Worm (Caenorhabditis elegans) whole organism, L4 larva: ENCODE measurements around the gene gpr-1.

ENCODE experiments used
- F10B5.3 ChIP-seq: sonication (generic microtip); optimal IDR thresholded peaks from 2 replicates; lab custom pipeline; 2016; ENCODE audit warnings: mild to moderate bottlenecking, missing genetic modification characterization, missing compliant biosample characterization
- F26F4.8 ChIP-seq: fragments of 200-800 bp; sonication (Bioruptor generic); conservative IDR thresholded peaks from 2 replicates; pipeline ENCODE4 v1.3.6; 2022; ENCODE audit warnings: missing genetic modification characterization, missing compliant biosample characterization
- F49E8.2 ChIP-seq: sonication (generic microtip); optimal IDR thresholded peaks from 2 replicates; lab custom pipeline; 2016; ENCODE audit warnings: missing compliant biosample characterization, mild to moderate bottlenecking, missing genetic modification characterization, borderline replicate concordance
- R02D3.7 ChIP-seq: fragments of 150-350 bp; sonication (generic microtip); optimal IDR thresholded peaks from 3 replicates; lab custom pipeline; 2014; ENCODE audit warnings: missing biosample characterization, missing genetic modification characterization
- T26A8.4 ChIP-seq: fragments of 200-800 bp; sonication (Bioruptor generic); IDR thresholded peaks from 2 replicates; pipeline ENCODE4 v1.3.6; 2022; ENCODE audit warnings: missing genetic modification characterization, missing compliant biosample characterization
- Y48G9A.11 ChIP-seq: fragments of 200-800 bp; sonication (Bioruptor generic); IDR thresholded peaks from 2 replicates; pipeline ENCODE4 v1.3.6; 2022; ENCODE audit warnings: missing genetic modification reagents, missing genetic modification characterization, missing compliant biosample characterization
- Y5F2A.4 ChIP-seq: fragments of 200-800 bp; sonication (Bioruptor generic); optimal IDR thresholded peaks from 2 replicates; lab custom pipeline; 2018; ENCODE audit warnings: mild to moderate bottlenecking, missing genetic modification characterization, missing compliant biosample characterization
- Y75B8A.6 ChIP-seq: fragments of 200-800 bp; sonication (Bioruptor generic); IDR thresholded peaks from 2 replicates; pipeline ENCODE4 v1.3.6; 2022; ENCODE audit warnings: missing genetic modification reagents, missing genetic modification characterization, missing compliant biosample characterization
- ZK337.2 ChIP-seq: fragments of 200-800 bp; sonication (Bioruptor generic); IDR thresholded peaks from 2 replicates; pipeline ENCODE4 v1.3.6; 2022; ENCODE audit warnings: missing genetic modification reagents, missing genetic modification characterization, missing compliant biosample characterization
- aha-1 ChIP-seq: fragments of 150-350 bp; peaks from one replicate; lab custom pipeline; 2014; ENCODE audit warnings: missing biosample characterization, missing genetic modification characterization
- aly-2 ChIP-seq: sonication (generic microtip); optimal IDR thresholded peaks from 2 replicates; lab custom pipeline; 2018; ENCODE audit warnings: missing biosample characterization, missing genetic modification characterization
- ama-1 ChIP-seq: fragments of 150-350 bp; optimal IDR thresholded peaks from 2 replicates; lab custom pipeline; 2014; ENCODE audit warnings: inconsistent platforms, mixed read lengths
- arid-1 ChIP-seq: fragments of 200-800 bp; sonication (Bioruptor generic); conservative IDR thresholded peaks from 2 replicates; pipeline ENCODE4 v1.3.6; 2022; ENCODE audit warnings: missing genetic modification reagents, missing genetic modification characterization, missing compliant biosample characterization
- ceh-20 ChIP-seq: fragments of 200-800 bp; sonication (Bioruptor generic); IDR thresholded peaks from 2 replicates; pipeline ENCODE4 v1.3.6; 2022; ENCODE audit warnings: missing genetic modification reagents, missing genetic modification characterization, missing compliant biosample characterization
- ceh-28 ChIP-seq: fragments of 150-350 bp; optimal IDR thresholded peaks from 2 replicates; lab custom pipeline; 2014; ENCODE audit warnings: missing biosample characterization, missing genetic modification reagents, missing genetic modification characterization
- ceh-44 ChIP-seq: fragments of 200-800 bp; sonication (Bioruptor generic); IDR thresholded peaks from 2 replicates; pipeline ENCODE4 v1.3.6; 2022; ENCODE audit warnings: missing genetic modification reagents, missing genetic modification characterization, missing compliant biosample characterization
- ceh-62 ChIP-seq: sonication (generic microtip); optimal IDR thresholded peaks from 2 replicates; lab custom pipeline; 2017; ENCODE audit warnings: missing biosample characterization, missing genetic modification characterization
- daf-19 ChIP-seq: fragments of 200-800 bp; sonication (Bioruptor generic); conservative IDR thresholded peaks from 2 replicates; pipeline ENCODE4 v1.3.6; 2022; ENCODE audit warnings: missing genetic modification characterization, missing compliant biosample characterization
- daf-8 ChIP-seq: fragments of 200-800 bp; sonication (Bioruptor generic); IDR thresholded peaks from 2 replicates; pipeline ENCODE4 v1.3.6; 2022; ENCODE audit warnings: missing genetic modification characterization, missing compliant biosample characterization
- dmd-6 ChIP-seq: fragments of 200-800 bp; sonication (Bioruptor generic); IDR thresholded peaks from 2 replicates; pipeline ENCODE4 v1.3.6; 2022; ENCODE audit warnings: missing genetic modification reagents, missing genetic modification characterization, missing compliant biosample characterization
- dmd-8 ChIP-seq: fragments of 200-800 bp; sonication (Bioruptor generic); IDR thresholded peaks from 2 replicates; pipeline ENCODE4 v1.3.6; 2022; ENCODE audit warnings: missing genetic modification characterization, missing compliant biosample characterization
- dpl-1 ChIP-seq: fragments of 150-350 bp; optimal IDR thresholded peaks from 2 replicates; lab custom pipeline; 2014; ENCODE audit warnings: missing biosample characterization, missing genetic modification reagents, missing genetic modification characterization
- egl-27 ChIP-seq: sonication (generic microtip); optimal IDR thresholded peaks from 3 replicates; lab custom pipeline; 2017; ENCODE audit warnings: missing biosample characterization, missing genetic modification reagents, missing genetic modification characterization
- hif-1 ChIP-seq, 2 experiments: sonication (generic microtip); optimal IDR thresholded peaks; 2 replicates each; lab custom pipeline; 2016 to 2017; ENCODE audit warnings: missing compliant biosample characterization in 2 of 2, missing genetic modification characterization in 2 of 2, missing genetic modification reagents in 2 of 2, missing genotype in 2 of 2, mild to moderate bottlenecking in 1 of 2
- lim-7 ChIP-seq: fragments of 200-800 bp; sonication (Bioruptor generic); IDR thresholded peaks from 2 replicates; pipeline ENCODE4 v1.3.6; 2022; ENCODE audit warnings: missing genetic modification characterization, missing compliant biosample characterization
- lin-13 ChIP-seq: fragments of 150-350 bp; optimal IDR thresholded peaks from 2 replicates; lab custom pipeline; 2014; ENCODE audit warnings: missing biosample characterization, missing genetic modification reagents, missing genetic modification characterization
- madf-9 ChIP-seq: fragments of 200-800 bp; sonication (Bioruptor generic); conservative IDR thresholded peaks from 2 replicates; pipeline ENCODE4 v1.3.6; 2022; ENCODE audit warnings: missing genetic modification reagents, missing genetic modification characterization, missing compliant biosample characterization
- mdl-1 ChIP-seq, 2 experiments: fragments of 150-350 bp in 1 of 2; sonication (generic microtip) in 1 of 2; optimal IDR thresholded peaks; 2 replicates each; lab custom pipeline; 2014 to 2017; ENCODE audit warnings: missing biosample characterization in 2 of 2, missing genetic modification characterization in 2 of 2
- mep-1 ChIP-seq: fragments of 150-350 bp; sonication (generic microtip); optimal IDR thresholded peaks from 3 replicates; lab custom pipeline; 2014; ENCODE audit warnings: missing biosample characterization, missing genetic modification characterization
- mes-2 ChIP-seq: sonication (generic microtip); optimal IDR thresholded peaks from 2 replicates; lab custom pipeline; 2016; ENCODE audit warnings: missing genotype, mild to moderate bottlenecking, missing genetic modification characterization, missing compliant biosample characterization; ENCODE audit not compliant: poor library complexity, severe bottlenecking
- mxl-3 ChIP-seq: fragments of 200-800 bp; sonication (Bioruptor generic); optimal IDR thresholded peaks from 2 replicates; lab custom pipeline; 2018; ENCODE audit warnings: mild to moderate bottlenecking, missing genetic modification characterization, missing compliant biosample characterization
- nhr-28 ChIP-seq: fragments of 150-350 bp; optimal IDR thresholded peaks from 2 replicates; lab custom pipeline; 2014; ENCODE audit warnings: missing biosample characterization, missing genetic modification characterization
- nhr-41 ChIP-seq: fragments of 200-800 bp; sonication (Bioruptor generic); IDR thresholded peaks from 2 replicates; pipeline ENCODE4 v1.3.6; 2022; ENCODE audit warnings: missing genetic modification reagents, missing genetic modification characterization, missing compliant biosample characterization
- nhr-42 ChIP-seq: fragments of 200-800 bp; sonication (Bioruptor generic); IDR thresholded peaks from 2 replicates; pipeline ENCODE4 v1.3.6; 2022; ENCODE audit warnings: missing genetic modification characterization, missing compliant biosample characterization
- nhr-6 ChIP-seq: fragments of 150-350 bp; optimal IDR thresholded peaks from 2 replicates; lab custom pipeline; 2014; ENCODE audit warnings: missing biosample characterization, missing genetic modification characterization
- php-3 ChIP-seq: fragments of 200-800 bp; sonication (Bioruptor generic); IDR thresholded peaks from 2 replicates; pipeline ENCODE4 v1.3.6; 2022; ENCODE audit warnings: missing genetic modification reagents, missing genetic modification characterization, missing compliant biosample characterization
- rbr-2 ChIP-seq: sonication (generic microtip); optimal IDR thresholded peaks from 2 replicates; lab custom pipeline; 2016; ENCODE audit warnings: missing genotype, missing genetic modification characterization, missing compliant biosample characterization
- skn-1 ChIP-seq: fragments of 150-350 bp; optimal IDR thresholded peaks from 2 replicates; lab custom pipeline; 2014; ENCODE audit warnings: missing biosample characterization, missing genetic modification characterization
- snpc-1.2 ChIP-seq: fragments of 200-800 bp; sonication (Bioruptor generic); IDR thresholded peaks from 2 replicates; pipeline ENCODE4 v1.3.6; 2022; ENCODE audit warnings: missing genetic modification reagents, missing genetic modification characterization, missing compliant biosample characterization
- snpc-4 ChIP-seq: fragments of 150-350 bp; optimal IDR thresholded peaks from 2 replicates; lab custom pipeline; 2014; ENCODE audit warnings: missing biosample characterization, missing genetic modification characterization
- spr-3 ChIP-seq: fragments of 200-800 bp; sonication (Bioruptor generic); optimal IDR thresholded peaks from 2 replicates; lab custom pipeline; 2018; ENCODE audit warnings: mild to moderate bottlenecking, missing genetic modification characterization, missing compliant biosample characterization
- tag-97 ChIP-seq: fragments of 200-800 bp; sonication (Bioruptor generic); IDR thresholded peaks from 2 replicates; pipeline ENCODE4 v1.3.6; 2022; ENCODE audit warnings: missing genetic modification characterization, missing compliant biosample characterization
- unc-130 ChIP-seq: sonication (generic microtip); optimal IDR thresholded peaks from 2 replicates; lab custom pipeline; 2016; ENCODE audit warnings: missing genetic modification reagents, missing genetic modification characterization, missing compliant biosample characterization
- vab-7 ChIP-seq: fragments of 200-800 bp; sonication (Bioruptor generic); IDR thresholded peaks from 2 replicates; pipeline ENCODE4 v1.3.6; 2022; ENCODE audit warnings: missing genetic modification reagents, missing genetic modification characterization, missing compliant biosample characterization
- zag-1 ChIP-seq: fragments of 150-350 bp; optimal IDR thresholded peaks from 2 replicates; lab custom pipeline; 2014; ENCODE audit warnings: missing biosample characterization, missing genetic modification characterization
- zfp-3 ChIP-seq: fragments of 200-800 bp; sonication (Bioruptor generic); conservative IDR thresholded peaks from 2 replicates; pipeline ENCODE4 v1.3.6; 2022; ENCODE audit warnings: missing genetic modification reagents, missing genetic modification characterization, missing compliant biosample characterization
- zip-2 ChIP-seq: fragments of 150-350 bp; optimal IDR thresholded peaks from 2 replicates; lab custom pipeline; 2014; ENCODE audit warnings: missing biosample characterization, missing genetic modification characterization
- ztf-11 ChIP-seq: fragments of 150-350 bp; optimal IDR thresholded peaks from 2 replicates; lab custom pipeline; 2014; ENCODE audit warnings: missing biosample characterization, missing genetic modification characterization

gpr-1 gene

ce11 chrIII:8652922-8653321 is 24.2 kb downstream of the gpr-1 start (continued):
- TF ChIP-seq ztf-11, result no peak
- no peak for TF ChIP-seq F10B5.3 (tag; lab: Kevin White, UChicago)
- peak; percentile 18; the same call in 1 of the 2 replicates for TF ChIP-seq arid-1 (GFP tag; lab: Robert Waterston, UW)
- TF ChIP-seq nhr-6, result no peak
- no peak for TF ChIP-seq skn-1 (tag; lab: Kevin White, UChicago)
- TF ChIP-seq aha-1 (tag; lab: Kevin White, UChicago), result peak; percentile 97
- peak; percentile 66 for TF ChIP-seq Y48G9A.11
- 0 out of 2 replicates have a peak, but pooled peaks have one; percentile 58 for TF ChIP-seq ceh-44 (GFP tag; lab: Robert Waterston, UW)
- 0 out of 2 replicates have a peak, but pooled peaks have one; percentile 57 for TF ChIP-seq php-3 (GFP tag; lab: Robert Waterston, UW)
- no peak; the same call in 1 of the 2 replicates for TF ChIP-seq dmd-6
- TF ChIP-seq ZK337.2 (GFP tag; lab: Robert Waterston, UW), result no peak
- no peak for TF ChIP-seq spr-3
- peak in 1 of 2 experiments; percentile 17 for TF ChIP-seq hif-1 (tag; optimal IDR thresholded peaks at IDR 0.05; lab: Kevin White, UChicago)
- TF ChIP-seq Y75B8A.6 (GFP tag; lab: Robert Waterston, UW), result no peak
- TF ChIP-seq dmd-8 (GFP tag; lab: Robert Waterston, UW), result peak; percentile 74; the same call in 1 of the 2 replicates
- no peak for TF ChIP-seq daf-8
- peak; percentile 47 for TF ChIP-seq lin-13
- TF ChIP-seq madf-9 (GFP tag; lab: Robert Waterston, UW), result peak; percentile 35; the same call in 1 of the 2 replicates
- peak; percentile 5 for TF ChIP-seq Y5F2A.4 (GFP tag; lab: Kevin White, UChicago)
- no peak for TF ChIP-seq dpl-1 (GFP tag; lab: Kevin White, UChicago)
- TF ChIP-seq vab-7 (GFP tag; lab: Robert Waterston, UW), result peak; percentile 83
- peak; percentile 5 for TF ChIP-seq aly-2 (tag; lab: Kevin White, UChicago)
- peak; percentile 71 for TF ChIP-seq mes-2 (tag; lab: Kevin White, UChicago)
- peak; percentile 63; the same call in 1 of the 2 replicates for TF ChIP-seq F26F4.8 (GFP tag; lab: Robert Waterston, UW)
- peak; percentile 71 for TF ChIP-seq lim-7 (GFP tag; lab: Robert Waterston, UW)
- no peak for TF ChIP-seq zip-2 (tag; lab: Kevin White, UChicago)
- TF ChIP-seq T26A8.4 (GFP tag; lab: Robert Waterston, UW), result peak; percentile 75
- TF ChIP-seq ceh-20 (GFP tag; lab: Robert Waterston, UW), result no peak
- TF ChIP-seq snpc-1.2, result peak; percentile 72
- peak; percentile 51 for TF ChIP-seq mxl-3 (GFP tag; lab: Kevin White, UChicago)
- no peak for TF ChIP-seq unc-130 (GFP tag; lab: Kevin White, UChicago)

- TF ChIP-seq vab-7 (GFP tag; lab: Robert Waterston, UW), result 0 out of 2 replicates have a peak, but pooled peaks have one; percentile 51
- TF ChIP-seq nhr-41 (GFP tag; lab: Robert Waterston, UW), result no peak
- no peak for TF ChIP-seq dmd-6
- peak; percentile 77 for TF ChIP-seq ama-1 (lab: Kevin White, UChicago)
- TF ChIP-seq dpl-1 (GFP tag; lab: Kevin White, UChicago), result no peak
- peak; percentile 76 for TF ChIP-seq lim-7 (GFP tag; lab: Robert Waterston, UW)
- TF ChIP-seq rbr-2, result no peak
- TF ChIP-seq F49E8.2, result no peak
- TF ChIP-seq mdl-1 (tag; optimal IDR thresholded peaks at IDR 0.05; lab: Kevin White, UChicago), result no peak
- peak; percentile 41; the same call in 1 of the 2 replicates for TF ChIP-seq Y48G9A.11
- TF ChIP-seq tag-97 (GFP tag; lab: Robert Waterston, UW), result no peak
- TF ChIP-seq R02D3.7 (tag; lab: Kevin White, UChicago), result no peak
- TF ChIP-seq ceh-44 (GFP tag; lab: Robert Waterston, UW), result no peak
- 0 out of 2 replicates have a peak, but pooled peaks have one; percentile 8 for TF ChIP-seq php-3 (GFP tag; lab: Robert Waterston, UW)
- no peak for TF ChIP-seq snpc-4 (tag; lab: Kevin White, UChicago)
- no peak for TF ChIP-seq nhr-42 (GFP tag; lab: Robert Waterston, UW)
- no peak for TF ChIP-seq daf-19 (GFP tag; lab: Robert Waterston, UW)
- TF ChIP-seq ceh-62, result no peak
- peak; percentile 35; the same call in 1 of the 2 replicates for TF ChIP-seq T26A8.4 (GFP tag; lab: Robert Waterston, UW)
- no peak for TF ChIP-seq zag-1 (tag; lab: Kevin White, UChicago)
- TF ChIP-seq zfp-3, result no peak
- TF ChIP-seq ceh-28 (tag; lab: Kevin White, UChicago), result no peak
- TF ChIP-seq dmd-8 (GFP tag; lab: Robert Waterston, UW), result 0 out of 2 replicates have a peak, but pooled peaks have one; percentile 18
- no peak for TF ChIP-seq daf-8
- peak; percentile 42; the same call in 1 of the 2 replicates for TF ChIP-seq arid-1 (GFP tag; lab: Robert Waterston, UW)
- TF ChIP-seq egl-27 (tag; lab: Kevin White, UChicago), result no peak
- no peak for TF ChIP-seq skn-1 (tag; lab: Kevin White, UChicago)
- no peak for TF ChIP-seq mep-1 (tag; lab: Kevin White, UChicago)
- TF ChIP-seq nhr-28 (tag; lab: Kevin White, UChicago), result no peak
- TF ChIP-seq lin-13, result no peak
- no peak for TF ChIP-seq unc-130 (GFP tag; lab: Kevin White, UChicago)
- TF ChIP-seq ztf-11, result no peak
- TF ChIP-seq nhr-6, result no peak
These were observed 24.7 kb downstream of the gpr-1 start for ce11 chrIII:8653457-8653856.
